Worm (Caenorhabditis elegans) whole organism, late embryonic: ENCODE data around the gene F07H5.7.

Experiments
- K02D7.2 ChIP-seq: sonication (generic microtip); optimal IDR thresholded peaks from 2 replicates; lab custom pipeline; 2017; ENCODE audit warnings: mild to moderate bottlenecking, missing genetic modification characterization, missing compliant biosample characterization
- ama-1 ChIP-seq: fragments of 150-350 bp; optimal IDR thresholded peaks from 2 replicates; lab custom pipeline; 2014

DNA sequence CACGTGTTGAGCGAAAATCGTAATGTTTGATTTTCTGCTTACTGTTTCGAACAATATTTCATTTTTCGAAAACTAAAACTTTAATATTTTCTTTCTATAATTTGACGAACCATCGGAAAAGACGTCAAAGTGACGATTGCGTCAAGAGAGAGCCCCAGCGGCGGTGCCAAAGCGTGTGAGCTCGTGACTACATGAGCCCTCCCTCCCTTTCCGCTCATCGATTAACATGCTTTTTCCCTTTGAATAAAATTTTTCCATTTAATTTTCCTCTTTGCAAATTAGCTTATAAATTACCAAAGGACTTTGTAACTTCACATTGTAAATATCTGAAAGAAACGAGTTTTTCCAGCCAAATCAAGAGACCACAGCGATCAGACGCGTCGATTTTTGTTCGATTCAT is 51.0 kb downstream of the F07H5.7 start:
- no peak for TF ChIP-seq K02D7.2 (tag; lab: Kevin White, UChicago)
- TF ChIP-seq ama-1 (lab: Kevin White, UChicago), result no peak
